Fruit fly (Drosophila melanogaster): ENCODE data around the gene mthl2.

dm6 chr3L:5655751-5656276 lies 51.2 kb downstream of the mthl2 start:
- no peak for TF ChIP-seq Hr4 (GFP tag; optimal IDR thresholded peaks at IDR 0.05)
- TF ChIP-seq eg (GFP tag; IDR thresholded peaks at IDR 0.05): no peak
- TF ChIP-seq Met (GFP tag; optimal IDR thresholded peaks at IDR 0.05): no peak
- no peak for TF ChIP-seq pdm3 (GFP tag; optimal IDR thresholded peaks at IDR 0.05)
- no peak for TF ChIP-seq Smox (GFP tag; optimal IDR thresholded peaks at IDR 0.05)
- TF ChIP-seq CG8119 (GFP tag; IDR thresholded peaks at IDR 0.05): no peak
- peak; percentile 3 for TF ChIP-seq svp (GFP tag)
- no peak for TF ChIP-seq Blimp-1 (GFP tag; optimal IDR thresholded peaks at IDR 0.05)
